Worm (Caenorhabditis elegans) whole organism, L2 larva: ENCODE measurements around the gene cox-5A.

Experiments
- Y55F3AM.14 ChIP-seq: fragments of 200-800 bp; sonication (Bioruptor generic); optimal IDR thresholded peaks from 2 replicates; lab custom pipeline; 2018; ENCODE audit warnings: mild to moderate bottlenecking, missing genetic modification characterization, missing compliant biosample characterization
- aly-2 ChIP-seq: fragments of 150-350 bp; optimal IDR thresholded peaks from 2 replicates; lab custom pipeline; 2014; ENCODE audit warnings: missing biosample characterization, missing genetic modification characterization
- blmp-1 ChIP-seq: sonication (generic microtip); optimal IDR thresholded peaks from 2 replicates; lab custom pipeline; 2017; ENCODE audit warnings: missing genetic modification characterization, mild to moderate bottlenecking, missing compliant biosample characterization, antibody characterized with exemption, moderate library complexity; ENCODE audit not compliant: insufficient read depth
- elt-3 ChIP-seq: sonication (generic microtip); optimal IDR thresholded peaks from 2 replicates; lab custom pipeline; 2017; ENCODE audit warnings: missing biosample characterization, missing genetic modification characterization
- lin-39 ChIP-seq: fragments of 150-350 bp; optimal IDR thresholded peaks from 2 replicates; lab custom pipeline; 2014; ENCODE audit warnings: missing biosample characterization, missing genetic modification reagents, missing genetic modification characterization
- lsy-2 ChIP-seq, 2 experiments: fragments of 150-350 bp in 1 of 2; sonication (generic microtip) in 1 of 2; optimal IDR thresholded peaks; 2 replicates each; lab custom pipeline; 2014 to 2017; ENCODE audit warnings: missing biosample characterization in 2 of 2, missing genetic modification characterization in 2 of 2
- mdl-1 ChIP-seq, 2 experiments: fragments of 150-350 bp in 1 of 2; sonication (generic microtip) in 1 of 2; optimal IDR thresholded peaks; 2 replicates each; lab custom pipeline; 2017; ENCODE audit warnings: missing biosample characterization in 2 of 2, missing genetic modification characterization in 2 of 2
- peb-1 ChIP-seq: fragments of 150-350 bp; optimal IDR thresholded peaks from 2 replicates; lab custom pipeline; 2014; ENCODE audit warnings: missing biosample characterization, missing genetic modification characterization
- unc-62 ChIP-seq: fragments of 150-350 bp; optimal IDR thresholded peaks from 2 replicates; lab custom pipeline; 2014; ENCODE audit warnings: missing biosample characterization, missing genetic modification reagents, missing genetic modification characterization
- zag-1 ChIP-seq: fragments of 150-350 bp; optimal IDR thresholded peaks from 2 replicates; lab custom pipeline; 2014; ENCODE audit warnings: missing biosample characterization, missing genetic modification characterization
- ztf-11 ChIP-seq: sonication (generic microtip); optimal IDR thresholded peaks from 2 replicates; lab custom pipeline; 2017; ENCODE audit warnings: missing biosample characterization, missing genetic modification characterization
- ztf-4 ChIP-seq: fragments of 150-350 bp; optimal IDR thresholded peaks from 2 replicates; lab custom pipeline; 2014; ENCODE audit warnings: missing biosample characterization, missing genetic modification characterization

- TF ChIP-seq Y55F3AM.14 (GFP tag; lab: Kevin White, UChicago) = no peak
- no peak for TF ChIP-seq lin-39 (tag; lab: Kevin White, UChicago)
- no peak for TF ChIP-seq ztf-11 (tag; lab: Kevin White, UChicago)
- no peak for TF ChIP-seq lsy-2 (tag; optimal IDR thresholded peaks at IDR 0.05; lab: Kevin White, UChicago)
- no peak for TF ChIP-seq blmp-1 (tag; lab: Kevin White, UChicago)
- no peak for TF ChIP-seq elt-3 (tag; lab: Kevin White, UChicago)
- TF ChIP-seq aly-2 (tag; lab: Kevin White, UChicago) = no peak
- TF ChIP-seq peb-1 = no peak
- no peak for TF ChIP-seq ztf-4
- no peak for TF ChIP-seq zag-1 (tag; lab: Kevin White, UChicago)
- TF ChIP-seq mdl-1 (tag; optimal IDR thresholded peaks at IDR 0.05; lab: Kevin White, UChicago) = no peak
- TF ChIP-seq unc-62 (GFP tag; lab: Kevin White, UChicago) = no peak
These were observed 1.2 kb upstream of the cox-5A start for ce11 chrIII:12904052-12904451.
